Worm (Caenorhabditis elegans) whole organism, late embryonic: ENCODE measurements around the gene rgs-2.

Experiments used
- K09A11.1 ChIP-seq: sonication (generic microtip); optimal IDR thresholded peaks from 2 replicates; lab custom pipeline; 2017; ENCODE audit warnings: antibody characterized with exemption, mild to moderate bottlenecking, missing genetic modification characterization, missing compliant biosample characterization; ENCODE audit not compliant: insufficient read depth
- Y22D7AL.16 ChIP-seq: sonication (generic microtip); optimal IDR thresholded peaks from 2 replicates; lab custom pipeline; 2016; ENCODE audit warnings: missing genetic modification characterization, missing compliant biosample characterization
- ahr-1 ChIP-seq: sonication (generic microtip); optimal IDR thresholded peaks from 2 replicates; lab custom pipeline; 2016; ENCODE audit warnings: missing genetic modification characterization, missing compliant biosample characterization
- ama-1 ChIP-seq: fragments of 150-350 bp; optimal IDR thresholded peaks from 2 replicates; lab custom pipeline; 2014
- ceh-18 ChIP-seq: sonication (generic microtip); optimal IDR thresholded peaks from 2 replicates; lab custom pipeline; 2016; ENCODE audit warnings: missing genetic modification characterization, missing compliant biosample characterization
- ceh-2 ChIP-seq: sonication (generic microtip); optimal IDR thresholded peaks from 2 replicates; lab custom pipeline; 2016; ENCODE audit warnings: missing genotype, missing genetic modification characterization, missing compliant biosample characterization
- ceh-6 ChIP-seq: fragments of 200-800 bp; sonication (Bioruptor generic); optimal IDR thresholded peaks from 2 replicates; lab custom pipeline; 2018; ENCODE audit warnings: mild to moderate bottlenecking, missing genetic modification characterization, missing compliant biosample characterization
- hlh-15 ChIP-seq: sonication (generic microtip); optimal IDR thresholded peaks from 2 replicates; lab custom pipeline; 2016; ENCODE audit warnings: missing genetic modification characterization, missing compliant biosample characterization
- hlh-8 ChIP-seq: sonication (generic microtip); optimal IDR thresholded peaks from 2 replicates; lab custom pipeline; 2016; ENCODE audit warnings: missing genotype, missing genetic modification characterization, missing compliant biosample characterization
- nfya-1 ChIP-seq: sonication (generic microtip); optimal IDR thresholded peaks from 2 replicates; lab custom pipeline; 2017; ENCODE audit warnings: missing genetic modification characterization, mild to moderate bottlenecking, missing compliant biosample characterization, antibody characterized with exemption, moderate library complexity
- nhr-11 ChIP-seq: fragments of 150-350 bp; optimal IDR thresholded peaks from 2 replicates; lab custom pipeline; 2014; ENCODE audit warnings: missing biosample characterization, missing genetic modification characterization
- pha-4 ChIP-seq: fragments of 150-350 bp; optimal IDR thresholded peaks from 2 replicates; lab custom pipeline; 2018; ENCODE audit warnings: missing biosample characterization, missing genetic modification reagents, missing genetic modification characterization
- pqm-1 ChIP-seq: sonication (generic microtip); optimal IDR thresholded peaks from 2 replicates; lab custom pipeline; 2016; ENCODE audit warnings: missing genetic modification characterization, missing compliant biosample characterization
- tbx-2 ChIP-seq: sonication (generic microtip); optimal IDR thresholded peaks from 2 replicates; lab custom pipeline; 2016; ENCODE audit warnings: missing genetic modification characterization, missing compliant biosample characterization

DNA sequence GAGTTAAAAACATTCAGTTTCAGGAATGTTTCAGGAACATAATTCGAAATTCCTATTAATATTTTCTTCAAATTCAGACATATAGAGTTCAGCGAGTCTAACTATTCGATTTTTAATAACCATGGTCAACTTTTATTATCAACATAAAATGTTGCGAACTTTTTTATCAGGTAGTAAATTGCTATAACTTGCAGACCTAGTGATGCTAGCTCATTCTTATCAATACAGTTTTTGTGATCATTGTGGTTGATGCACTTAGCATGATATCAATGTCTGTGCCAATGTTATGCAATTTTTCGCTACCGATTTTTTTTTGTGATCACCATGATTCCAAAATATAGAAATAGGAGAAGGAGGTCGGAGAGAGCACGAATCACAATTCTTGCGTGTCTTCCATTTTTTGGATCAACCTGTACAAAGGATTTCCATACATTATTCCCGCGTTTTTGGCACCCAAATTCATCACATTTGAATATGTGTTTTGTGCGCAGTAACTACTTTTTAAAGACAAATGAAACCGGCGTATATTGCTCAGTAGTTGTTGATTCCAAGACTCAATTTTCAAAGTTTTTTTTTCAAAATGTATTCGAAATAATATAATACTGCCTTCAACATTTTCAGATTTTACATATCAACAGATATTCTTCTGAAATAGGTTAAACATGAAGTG is 18.9 kb downstream of the rgs-2 start, which contains the start of gene pgp-12:
- TF ChIP-seq ceh-18 (tag; lab: Kevin White, UChicago) (no peak), pqm-1 (tag; lab: Kevin White, UChicago) (no peak), ceh-6 (no peak), hlh-8 (tag; lab: Kevin White, UChicago) (no peak), nfya-1 (no peak), ama-1 (lab: Kevin White, UChicago) (no peak), K09A11.1 (tag; lab: Kevin White, UChicago) (no peak), tbx-2 (tag; lab: Kevin White, UChicago) (no peak), Y22D7AL.16 (tag; lab: Kevin White, UChicago) (no peak), ahr-1 (tag; lab: Kevin White, UChicago) (no peak), ceh-2 (no peak), pha-4 (tag; lab: Kevin White, UChicago) (no peak), hlh-15 (tag; lab: Kevin White, UChicago) (no peak), nhr-11 (tag; lab: Kevin White, UChicago) (no peak)
